Fruit fly (Drosophila melanogaster): ENCODE results near the gene BigH1.
A peak's percentile ranks its signal among the peaks of the same experiment; 100 is the strongest.

The BigH1 gene

dm6 chr3R:14674762-14675161 is 11.5 kb downstream of the BigH1 start (continued):
- no peak for TF ChIP-seq HmgD (GFP tag; optimal IDR thresholded peaks at IDR 0.05)
- peak; percentile 37; the same call in 1 of the 2 replicates for TF ChIP-seq gt (GFP tag; IDR thresholded peaks at IDR 0.05)
- no peak for TF ChIP-seq aop (GFP tag; IDR thresholded peaks at IDR 0.05)
- TF ChIP-seq prd (optimal IDR thresholded peaks at IDR 0.05), result no peak
- TF ChIP-seq prd (GFP tag; IDR thresholded peaks at IDR 0.05), result peak; percentile 94
- TF ChIP-seq Dp (GFP tag; optimal IDR thresholded peaks at IDR 0.05), result no peak
- TF ChIP-seq CG10366 (GFP tag; IDR thresholded peaks at IDR 0.05), result peak; percentile 51
- TF ChIP-seq Meics (GFP tag; optimal IDR thresholded peaks at IDR 0.05), result no peak
- TF ChIP-seq CrebB (tag; optimal IDR thresholded peaks at IDR 0.05), result no peak
- peak; percentile 65 for TF ChIP-seq dmrt99B (tag; optimal IDR thresholded peaks at IDR 0.05)
- peak; percentile 45 for TF ChIP-seq CG33213 (GFP tag; optimal IDR thresholded peaks at IDR 0.05)
- TF ChIP-seq CG15073 (GFP tag; optimal IDR thresholded peaks at IDR 0.05), result no peak
- no peak for TF ChIP-seq Tbp (GFP tag; optimal IDR thresholded peaks at IDR 0.05)
- peak; percentile 45 for TF ChIP-seq NC2β (GFP tag; optimal IDR thresholded peaks at IDR 0.05)
- TF ChIP-seq unpg (GFP tag; optimal IDR thresholded peaks at IDR 0.05), result peak; percentile 77
- peak; percentile 84 for TF ChIP-seq CG17328 (GFP tag; IDR thresholded peaks at IDR 0.05)
- no peak for TF ChIP-seq CG14860 (GFP tag; IDR thresholded peaks at IDR 0.05; ENCODE audit: partially characterized antibody)
- TF ChIP-seq btn (GFP tag; optimal IDR thresholded peaks at IDR 0.05), result no peak
- peak; percentile 63; the same call in 1 of the 2 replicates for TF ChIP-seq Awh (GFP tag; IDR thresholded peaks at IDR 0.05)
- peak; percentile 94 for TF ChIP-seq sens (GFP tag)
- no peak for TF ChIP-seq ERR (GFP tag; optimal IDR thresholded peaks at IDR 0.05)
- TF ChIP-seq CG13894 (tag; optimal IDR thresholded peaks at IDR 0.05), result no peak
- no peak for TF ChIP-seq NK7.1 (GFP tag; optimal IDR thresholded peaks at IDR 0.05)
- TF ChIP-seq yki (optimal IDR thresholded peaks at IDR 0.05), result no peak
- TF ChIP-seq chif (GFP tag; optimal IDR thresholded peaks at IDR 0.05), result peak; percentile 55 to 80
- TF ChIP-seq CG4617 (GFP tag; optimal IDR thresholded peaks at IDR 0.05; ENCODE audit: borderline replicate concordance), result no peak
- TF ChIP-seq pho (GFP tag; optimal IDR thresholded peaks at IDR 0.05), result no peak
- no peak for TF ChIP-seq HLH4C (GFP tag; IDR thresholded peaks at IDR 0.05; ENCODE audit: partially characterized antibody)
- TF ChIP-seq CG16813 (GFP tag; IDR thresholded peaks at IDR 0.05; ENCODE audit: partially characterized antibody), result no peak
- TF ChIP-seq tio (GFP tag; optimal IDR thresholded peaks at IDR 0.05), result peak; percentile 52
- TF ChIP-seq YL-1 (GFP tag; optimal IDR thresholded peaks at IDR 0.05), result no peak
- TF ChIP-seq Dip3 (GFP tag; optimal IDR thresholded peaks at IDR 0.05), result no peak
- TF ChIP-seq phol (tag; optimal IDR thresholded peaks at IDR 0.05), result peak; percentile 79
- TF ChIP-seq Hand (GFP tag; optimal IDR thresholded peaks at IDR 0.05), result no peak
- no peak for TF ChIP-seq CG32532 (GFP tag; IDR thresholded peaks at IDR 0.05)
- TF ChIP-seq tna (GFP tag; IDR thresholded peaks at IDR 0.05; ENCODE audit: partially characterized antibody), result no peak
- TF ChIP-seq cad (GFP tag; optimal IDR thresholded peaks at IDR 0.05), result no peak
- TF ChIP-seq vvl (GFP tag; IDR thresholded peaks at IDR 0.05), result peak; percentile 77
- no peak; the same call in 1 of the 2 replicates for TF ChIP-seq danr (GFP tag; IDR thresholded peaks at IDR 0.05)
- no peak for TF ChIP-seq GATAe (GFP tag; conservative IDR thresholded peaks at IDR 0.05)
- peak; percentile 35 for TF ChIP-seq CG1529 (GFP tag; optimal IDR thresholded peaks at IDR 0.05)
- TF ChIP-seq CG1792 (GFP tag; optimal IDR thresholded peaks at IDR 0.05), result peak; percentile 29
- TF ChIP-seq sisA (GFP tag; IDR thresholded peaks at IDR 0.05), result peak; percentile 66
- no peak for TF ChIP-seq br (optimal IDR thresholded peaks at IDR 0.05)
- TF ChIP-seq CG5180 (GFP tag; optimal IDR thresholded peaks at IDR 0.05), result no peak
- TF ChIP-seq hth (optimal IDR thresholded peaks at IDR 0.05), result no peak
- no peak for TF ChIP-seq toy (GFP tag; IDR thresholded peaks at IDR 0.05)
- peak; percentile 52; the same call in 2 of the 4 replicates for TF ChIP-seq Gug (GFP tag; IDR thresholded peaks at IDR 0.05)
- no peak for TF ChIP-seq CG12659 (GFP tag; optimal IDR thresholded peaks at IDR 0.05)
- peak; percentile 33 for TF ChIP-seq CG30431 (GFP tag; optimal IDR thresholded peaks at IDR 0.05)
- no peak for TF ChIP-seq CG2120 (GFP tag; optimal IDR thresholded peaks at IDR 0.05)
- no peak for TF ChIP-seq CG15514 (GFP tag; optimal IDR thresholded peaks at IDR 0.05)
- peak; percentile 34 for TF ChIP-seq CG17385 (GFP tag; optimal IDR thresholded peaks at IDR 0.05)

Measured in whole organism, embryonic.